Worm (Caenorhabditis elegans) whole organism, L4 larva: ENCODE measurements around the gene K11D12.14.

Experiments used
- R02D3.7 ChIP-seq: fragments of 150-350 bp; sonication (generic microtip); optimal IDR thresholded peaks from 3 replicates; lab custom pipeline; 2014; ENCODE audit warnings: missing biosample characterization, missing genetic modification characterization
- aha-1 ChIP-seq: fragments of 150-350 bp; peaks from one replicate; lab custom pipeline; 2014; ENCODE audit warnings: missing biosample characterization, missing genetic modification characterization
- lin-13 ChIP-seq: fragments of 150-350 bp; optimal IDR thresholded peaks from 2 replicates; lab custom pipeline; 2014; ENCODE audit warnings: missing biosample characterization, missing genetic modification reagents, missing genetic modification characterization
- lin-39 ChIP-seq: fragments of 150-350 bp; optimal IDR thresholded peaks from 2 replicates; lab custom pipeline; 2014; ENCODE audit warnings: missing biosample characterization, missing genetic modification reagents, missing genetic modification characterization
- lsy-2 ChIP-seq, 2 experiments: fragments of 150-350 bp in 1 of 2; sonication (generic microtip) in 1 of 2; optimal IDR thresholded peaks; 2 replicates each; lab custom pipeline; 2014 to 2017; ENCODE audit warnings: missing biosample characterization in 2 of 2, missing genetic modification characterization in 2 of 2
- nhr-41 ChIP-seq: fragments of 200-800 bp; sonication (Bioruptor generic); IDR thresholded peaks from 2 replicates; pipeline ENCODE4 v1.3.6; 2022; ENCODE audit warnings: missing genetic modification reagents, missing genetic modification characterization, missing compliant biosample characterization
- pha-4 ChIP-seq, 2 experiments: fragments of 150-350 bp in 1 of 2; fragments of 200-800 bp in 1 of 2; sonication (Bioruptor generic) in 1 of 2; IDR thresholded peaks in 1 of 2; optimal IDR thresholded peaks in 1 of 2; 2 replicates each; pipeline versions ENCODE4 v1.3.6 to Lab custom; 2014 to 2022; ENCODE audit warnings: missing genetic modification characterization in 2 of 2, missing genetic modification reagents in 2 of 2, missing biosample characterization in 1 of 2, missing compliant biosample characterization in 1 of 2
- sdz-12 ChIP-seq: fragments of 200-800 bp; sonication (Bioruptor generic); optimal IDR thresholded peaks from 2 replicates; lab custom pipeline; 2018; ENCODE audit warnings: mild to moderate bottlenecking, missing genetic modification characterization, missing compliant biosample characterization
- zag-1 ChIP-seq: fragments of 150-350 bp; optimal IDR thresholded peaks from 2 replicates; lab custom pipeline; 2014; ENCODE audit warnings: missing biosample characterization, missing genetic modification characterization

DNA sequence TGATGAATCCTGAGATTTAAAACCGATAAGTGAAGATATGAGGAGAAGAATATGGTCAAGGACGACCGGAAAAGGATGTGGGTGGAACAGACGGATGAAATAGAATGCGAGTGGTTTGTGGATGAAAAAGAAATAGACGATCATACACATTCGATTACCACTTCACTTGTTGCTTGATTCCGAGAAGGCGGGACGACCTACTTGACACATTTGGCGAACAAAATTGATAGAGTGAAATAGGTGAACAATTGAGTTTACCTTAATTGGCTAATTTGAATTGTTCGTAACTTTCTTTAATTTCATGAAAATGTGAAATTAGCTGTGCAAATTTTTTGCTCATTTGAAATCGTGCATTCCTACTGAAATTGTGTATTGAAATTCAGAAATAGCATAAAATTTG is 22.6 kb downstream of the K11D12.14 start, which contains the start of gene Y58A7A.2:
- no peak for TF ChIP-seq lin-39
- no peak for TF ChIP-seq nhr-41
- no peak for TF ChIP-seq sdz-12 (GFP tag; lab: Kevin White, UChicago)
- no peak for TF ChIP-seq lsy-2 (tag; optimal IDR thresholded peaks at IDR 0.05; lab: Kevin White, UChicago)
- no peak for TF ChIP-seq R02D3.7 (tag; lab: Kevin White, UChicago)
- TF ChIP-seq lin-13: no peak
- no peak for TF ChIP-seq zag-1
- no peak for TF ChIP-seq aha-1 (tag; lab: Kevin White, UChicago)
- TF ChIP-seq pha-4 (GFP tag; IDR thresholded peaks at IDR 0.05; lab: Robert Waterston, UW): no peak
- TF ChIP-seq pha-4 (tag; optimal IDR thresholded peaks at IDR 0.05; lab: Kevin White, UChicago): no peak
